Worm (Caenorhabditis elegans) whole organism, early embryonic: ENCODE results near the gene xbx-9.

ENCODE experiments used
- B0310.2 ChIP-seq: sonication (generic microtip); optimal IDR thresholded peaks from 2 replicates; lab custom pipeline; 2016; ENCODE audit warnings: mild to moderate bottlenecking, missing genetic modification characterization, missing compliant biosample characterization
- ama-1 ChIP-seq: fragments of 150-350 bp; optimal IDR thresholded peaks from 2 replicates; lab custom pipeline; 2014
- flt-1 ChIP-seq: fragments of 200-800 bp; sonication (Bioruptor generic); IDR thresholded peaks from 2 replicates; pipeline ENCODE4 v1.3.6; 2022; ENCODE audit warnings: missing genetic modification characterization, missing compliant biosample characterization
- hmbx-1 ChIP-seq: sonication (generic microtip); optimal IDR thresholded peaks from 2 replicates; lab custom pipeline; 2016; ENCODE audit warnings: mild to moderate bottlenecking, missing genetic modification characterization, missing compliant biosample characterization
- hmg-4 ChIP-seq: fragments of 200-800 bp; sonication (Bioruptor generic); optimal IDR thresholded peaks from 2 replicates; lab custom pipeline; 2018; ENCODE audit warnings: mild to moderate bottlenecking, missing genetic modification characterization, missing compliant biosample characterization
- hnd-1 ChIP-seq: sonication (generic microtip); optimal IDR thresholded peaks from 2 replicates; lab custom pipeline; 2016; ENCODE audit warnings: missing genetic modification characterization, missing compliant biosample characterization

- TF ChIP-seq hmbx-1 (tag; lab: Kevin White, UChicago) (no peak), ama-1 (lab: Kevin White, UChicago) (no peak), hmg-4 (GFP tag; lab: Kevin White, UChicago) (no peak), flt-1 (GFP tag; lab: Robert Waterston, UW) (no peak), hnd-1 (tag; lab: Kevin White, UChicago) (no peak), B0310.2 (tag; lab: Kevin White, UChicago) (no peak)
These were observed 15.6 kb downstream of the xbx-9 start for ce11 chrV:12749558-12749957.
